Fruit fly (Drosophila melanogaster) whole organism, embryonic: ENCODE data around the gene CG10570.
A peak's percentile ranks its signal among the peaks of the same experiment; 100 is the strongest.

Experiments
- Ada2b ChIP-seq: fragments of 200-800 bp; sonication (Bioruptor generic); IDR thresholded peaks from 2 replicates; pipeline ENCODE4 v1.3.6; 2022; ENCODE audit warnings: missing biosample characterization, missing genetic modification characterization
- BtbVII ChIP-seq: fragments of 200-800 bp; sonication (Bioruptor generic); optimal IDR thresholded peaks from 3 replicates; lab custom pipeline; 2017; ENCODE audit warnings: missing biosample characterization, mild to moderate bottlenecking, missing genetic modification characterization
- CG10147 ChIP-seq: fragments of 200-800 bp; sonication (Bioruptor generic); optimal IDR thresholded peaks from 2 replicates; lab custom pipeline; 2019; ENCODE audit warnings: missing biosample characterization, mild to moderate bottlenecking, missing genetic modification characterization, moderate library complexity
- CG10462 ChIP-seq: fragments of 200-800 bp; sonication (Bioruptor generic); optimal IDR thresholded peaks from 2 replicates; lab custom pipeline; 2016; ENCODE audit warnings: missing biosample characterization, missing genetic modification characterization
- CG10543 ChIP-seq: fragments of 200-800 bp; sonication (Bioruptor generic); optimal IDR thresholded peaks from 3 replicates; lab custom pipeline; 2017; ENCODE audit warnings: missing biosample characterization, mild to moderate bottlenecking, missing genetic modification characterization, moderate library complexity
- CG10565 ChIP-seq: fragments of 200-800 bp; sonication (Bioruptor generic); optimal IDR thresholded peaks from 3 replicates; lab custom pipeline; 2016; ENCODE audit warnings: missing biosample characterization, mild to moderate bottlenecking, missing genetic modification characterization
- CG12299 ChIP-seq: fragments of 200-800 bp; sonication (Bioruptor generic); optimal IDR thresholded peaks from 2 replicates; lab custom pipeline; 2018; ENCODE audit warnings: missing biosample characterization, mild to moderate bottlenecking, missing genetic modification characterization
- CG12659 ChIP-seq: fragments of 200-800 bp; sonication (Bioruptor generic); optimal IDR thresholded peaks from 3 replicates; lab custom pipeline; 2017; ENCODE audit warnings: mild to moderate bottlenecking, missing biosample characterization, missing genetic modification reagents, missing genetic modification characterization
- CG14667 ChIP-seq: fragments of 200-800 bp; sonication (Bioruptor generic); IDR thresholded peaks from 2 replicates; pipeline ENCODE4 v1.3.6; 2022; ENCODE audit warnings: missing biosample characterization, missing genetic modification characterization
- CG17385 ChIP-seq: fragments of 200-800 bp; sonication (Bioruptor generic); optimal IDR thresholded peaks from 3 replicates; lab custom pipeline; 2018; ENCODE audit warnings: missing biosample characterization, mild to moderate bottlenecking, missing genetic modification characterization
- CG18599 ChIP-seq: fragments of 200-800 bp; sonication (Bioruptor generic); optimal IDR thresholded peaks from 3 replicates; lab custom pipeline; 2017; ENCODE audit warnings: missing biosample characterization, missing genetic modification characterization, mild to moderate bottlenecking, moderate library complexity, missing genetic modification reagents
- CG2199 ChIP-seq: fragments of 200-800 bp; sonication (Bioruptor generic); IDR thresholded peaks from 3 replicates; pipeline ENCODE4 v1.3.6; 2022; ENCODE audit warnings: missing biosample characterization, missing genetic modification characterization
- CG30020 ChIP-seq: fragments of 200-800 bp; optimal IDR thresholded peaks from 2 replicates; lab custom pipeline; 2019; ENCODE audit warnings: missing biosample characterization, mild to moderate bottlenecking, missing genetic modification characterization, moderate library complexity
- CG32767 ChIP-seq: fragments of 200-800 bp; sonication (Bioruptor generic); IDR thresholded peaks from 2 replicates; pipeline ENCODE4 v1.3.6; 2022; ENCODE audit warnings: missing biosample characterization, missing genetic modification characterization
- CG42726 ChIP-seq: fragments of 200-800 bp; sonication (Bioruptor generic); IDR thresholded peaks from 2 replicates; pipeline ENCODE4 v1.3.6; 2022; ENCODE audit warnings: missing biosample characterization, missing genetic modification characterization; ENCODE audit not compliant: partially characterized antibody
- CG7372 ChIP-seq: fragments of 200-800 bp; sonication (Bioruptor generic); IDR thresholded peaks from 2 replicates; pipeline ENCODE4 v1.3.6; 2022; ENCODE audit warnings: missing biosample characterization, missing genetic modification characterization
- CG7963 ChIP-seq: fragments of 200-800 bp; sonication (Bioruptor generic); IDR thresholded peaks from 3 replicates; pipeline ENCODE4 v1.3.6; 2022; ENCODE audit warnings: missing biosample characterization, missing genetic modification characterization; ENCODE audit not compliant: partially characterized antibody
- CG8089 ChIP-seq: fragments of 200-800 bp; sonication (Bioruptor generic); optimal IDR thresholded peaks from 3 replicates; lab custom pipeline; 2016; ENCODE audit warnings: missing biosample characterization, missing genetic modification characterization
- Drgx ChIP-seq: fragments of 200-800 bp; sonication (Bioruptor generic); IDR thresholded peaks from 2 replicates; pipeline ENCODE4 v1.3.6; 2022; ENCODE audit warnings: missing biosample characterization, missing genetic modification characterization
- H15 ChIP-seq: fragments of 200-800 bp; sonication (Bioruptor generic); IDR thresholded peaks from 3 replicates; pipeline ENCODE4 v1.3.6; 2022; ENCODE audit warnings: missing biosample characterization, missing genetic modification characterization
- HLHmδ ChIP-seq: fragments of 200-800 bp; sonication (Bioruptor generic); optimal IDR thresholded peaks from 2 replicates; lab custom pipeline; 2018; ENCODE audit warnings: missing biosample characterization, mild to moderate bottlenecking, missing genetic modification characterization, moderate library complexity
- Hey ChIP-seq: fragments of 200-800 bp; sonication (Bioruptor generic); optimal IDR thresholded peaks from 3 replicates; lab custom pipeline; 2018; ENCODE audit warnings: missing biosample characterization, mild to moderate bottlenecking, missing genetic modification characterization
- Lim3 ChIP-seq: fragments of 200-800 bp; sonication (Bioruptor generic); IDR thresholded peaks from 2 replicates; pipeline ENCODE4 v1.3.6; 2022; ENCODE audit warnings: missing biosample characterization, missing genetic modification characterization
- Lpt ChIP-seq: fragments of >200 bp; optimal IDR thresholded peaks from 2 replicates; lab custom pipeline; 2018; ENCODE audit warnings: missing biosample characterization, missing genetic modification characterization
- Meics ChIP-seq: fragments of 200-800 bp; sonication (Bioruptor generic); optimal IDR thresholded peaks from 2 replicates; lab custom pipeline; 2017; ENCODE audit warnings: missing biosample characterization, mild to moderate bottlenecking, missing genetic modification characterization
- Mes4 ChIP-seq: fragments of 200-800 bp; sonication (Bioruptor generic); optimal IDR thresholded peaks from 2 replicates; lab custom pipeline; 2016; ENCODE audit warnings: missing biosample characterization, missing genetic modification characterization
- Oli ChIP-seq: fragments of 200-800 bp; sonication (Bioruptor generic); optimal IDR thresholded peaks from 2 replicates; lab custom pipeline; 2018; ENCODE audit warnings: missing biosample characterization, mild to moderate bottlenecking, missing genetic modification characterization, moderate library complexity
- Side ChIP-seq: fragments of 200-800 bp; sonication (Bioruptor generic); optimal IDR thresholded peaks from 2 replicates; lab custom pipeline; 2016; ENCODE audit warnings: missing biosample characterization, missing genetic modification characterization
- TFAM ChIP-seq: fragments of 200-800 bp; sonication (Bioruptor generic); optimal IDR thresholded peaks from 2 replicates; lab custom pipeline; 2017; ENCODE audit warnings: missing biosample characterization, missing genetic modification characterization, inconsistent platforms
- ab ChIP-seq: fragments of 200-800 bp; sonication (Bioruptor generic); optimal IDR thresholded peaks from 2 replicates; lab custom pipeline; 2016; ENCODE audit warnings: missing biosample characterization, missing genetic modification characterization
- al ChIP-seq: fragments of 200-800 bp; sonication (Bioruptor generic); IDR thresholded peaks from 2 replicates; pipeline ENCODE4 v1.3.6; 2022; ENCODE audit warnings: missing biosample characterization, missing genetic modification characterization
- ap ChIP-seq: fragments of 200-800 bp; sonication (Bioruptor generic); IDR thresholded peaks from 2 replicates; pipeline ENCODE4 v1.3.6; 2022; ENCODE audit warnings: missing biosample characterization, missing genetic modification characterization
- az2 ChIP-seq: fragments of 200-800 bp; sonication (Bioruptor generic); optimal IDR thresholded peaks from 3 replicates; lab custom pipeline; 2016; ENCODE audit warnings: missing biosample characterization, missing genetic modification characterization
- crc ChIP-seq: fragments of 200-800 bp; sonication (Bioruptor generic); optimal IDR thresholded peaks from 2 replicates; lab custom pipeline; 2016; ENCODE audit warnings: missing biosample characterization, missing genetic modification characterization
- da ChIP-seq: fragments of 200-800 bp; sonication (Bioruptor generic); optimal IDR thresholded peaks from 2 replicates; lab custom pipeline; 2016; ENCODE audit warnings: missing biosample characterization, missing genetic modification characterization
- dm ChIP-seq: fragments of 200-800 bp; sonication (Bioruptor generic); optimal IDR thresholded peaks from 3 replicates; lab custom pipeline; 2016; ENCODE audit warnings: missing biosample characterization, missing genetic modification characterization
- gcm2 ChIP-seq: fragments of 200-800 bp; sonication (Bioruptor generic); optimal IDR thresholded peaks from 2 replicates; lab custom pipeline; 2016; ENCODE audit warnings: missing biosample characterization, missing genetic modification characterization
- hkb ChIP-seq, 2 experiments: fragments of 200-800 bp in 1 of 2; fragments of >200 bp in 1 of 2; sonication (Bioruptor generic) in 1 of 2; IDR thresholded peaks in 1 of 2; optimal IDR thresholded peaks in 1 of 2; 2 replicates each; pipeline versions ENCODE4 v1.3.6 to Lab custom; 2017 to 2022; ENCODE audit warnings: missing biosample characterization in 1 of 2, missing genetic modification characterization in 1 of 2
- inv ChIP-seq: fragments of 200-800 bp; sonication (Bioruptor generic); IDR thresholded peaks from 2 replicates; pipeline ENCODE4 v1.3.6; 2022; ENCODE audit warnings: missing biosample characterization, missing genetic modification characterization; ENCODE audit not compliant: partially characterized antibody
- lbe ChIP-seq: fragments of 200-800 bp; sonication (Bioruptor generic); optimal IDR thresholded peaks from 2 replicates; lab custom pipeline; 2016; ENCODE audit warnings: missing biosample characterization, mild to moderate bottlenecking, missing genetic modification characterization
- mirr ChIP-seq: fragments of 200-800 bp; sonication (Bioruptor generic); optimal IDR thresholded peaks from 3 replicates; lab custom pipeline; 2018; ENCODE audit warnings: missing biosample characterization, mild to moderate bottlenecking, missing genetic modification characterization
- nerfin-2 ChIP-seq: fragments of 200-800 bp; sonication (Bioruptor generic); IDR thresholded peaks from 2 replicates; pipeline ENCODE4 v1.3.6; 2022; ENCODE audit warnings: missing biosample characterization, missing genetic modification characterization; ENCODE audit not compliant: partially characterized antibody
- nmo ChIP-seq: fragments of 200-800 bp; sonication (Bioruptor generic); optimal IDR thresholded peaks from 2 replicates; lab custom pipeline; 2018; ENCODE audit warnings: missing biosample characterization, mild to moderate bottlenecking, missing genetic modification characterization, moderate library complexity
- nom ChIP-seq: fragments of 200-800 bp; sonication (Bioruptor generic); optimal IDR thresholded peaks from 2 replicates; lab custom pipeline; 2017; ENCODE audit warnings: missing biosample characterization, missing genetic modification characterization, mild to moderate bottlenecking, moderate library complexity, missing genetic modification reagents
- sisA ChIP-seq: fragments of 200-800 bp; sonication (Bioruptor generic); IDR thresholded peaks from 2 replicates; pipeline ENCODE4 v1.3.6; 2022; ENCODE audit warnings: missing biosample characterization, missing genetic modification characterization
- tap ChIP-seq: fragments of 200-800 bp; optimal IDR thresholded peaks from 3 replicates; lab custom pipeline; 2019; ENCODE audit warnings: missing biosample characterization, mild to moderate bottlenecking, missing genetic modification characterization, moderate library complexity
- tgo ChIP-seq: fragments of 200-800 bp; sonication (Bioruptor generic); IDR thresholded peaks from 3 replicates; pipeline ENCODE4 v1.3.6; 2022; ENCODE audit warnings: missing biosample characterization, missing genetic modification characterization
- tin ChIP-seq: fragments of 200-800 bp; sonication (Bioruptor generic); optimal IDR thresholded peaks from 3 replicates; lab custom pipeline; 2016; ENCODE audit warnings: missing biosample characterization, missing genetic modification characterization

CG10570 gene

DNA sequence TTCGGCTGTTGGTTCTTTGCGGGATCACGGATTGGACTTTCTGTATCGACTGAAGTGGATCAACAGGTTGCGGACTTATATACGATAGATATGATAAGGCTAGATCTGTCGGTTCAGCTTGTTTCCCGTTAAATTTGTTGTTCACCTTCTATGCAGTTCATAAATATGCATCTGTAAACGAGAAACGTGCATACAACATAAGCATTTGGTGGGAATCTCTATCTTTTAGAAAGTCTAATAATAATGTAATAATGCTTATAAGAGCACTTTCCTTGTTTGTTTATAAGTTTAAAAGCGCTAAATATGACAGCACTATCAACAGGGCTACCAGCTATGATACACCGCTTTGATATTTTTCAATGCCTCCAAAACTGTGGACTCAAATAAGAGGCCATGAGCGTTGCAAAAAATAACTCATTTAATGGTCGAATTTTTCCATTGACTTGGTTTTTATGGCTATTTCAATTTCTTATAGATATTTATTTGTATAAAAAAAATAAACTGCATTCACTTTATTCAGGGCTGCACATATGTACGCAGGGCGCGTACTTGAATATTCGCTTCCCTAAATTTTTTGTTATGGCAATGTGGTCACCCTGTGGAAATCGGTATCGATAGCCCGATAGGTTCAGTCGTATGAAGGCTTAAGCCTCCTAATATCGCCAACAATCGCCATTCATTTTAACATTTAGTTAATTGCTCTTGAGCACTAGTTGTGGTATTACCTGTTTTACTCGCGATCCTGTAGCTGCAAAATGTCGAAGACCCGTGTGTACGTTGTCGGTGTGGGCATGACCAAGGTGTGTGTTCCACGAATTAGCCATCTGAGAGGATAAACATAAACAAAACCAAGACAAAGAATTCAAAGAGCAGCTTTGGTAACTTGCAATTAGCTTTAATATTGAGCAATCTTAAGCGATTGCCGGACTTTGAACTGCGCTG lies 19.8 kb upstream of the CG10570 start, which contains the start of the genes CG17597 and ScpX (continued):
- TF ChIP-seq nerfin-2 (GFP tag; lab: Robert Waterston, UW), result peak; percentile 82
- TF ChIP-seq CG17385 (GFP tag; lab: Kevin White, UChicago), result peak; percentile 52
- no peak for TF ChIP-seq CG32767 (GFP tag; lab: Robert Waterston, UW)
- peak; percentile 25 for TF ChIP-seq crc (GFP tag; lab: Kevin White, UChicago)
- TF ChIP-seq Meics (GFP tag; lab: Kevin White, UChicago), result peak; percentile 24
- no peak for TF ChIP-seq CG2199 (GFP tag; lab: Robert Waterston, UW)
- TF ChIP-seq Drgx (GFP tag; lab: Robert Waterston, UW), result no peak
- peak; percentile 63 for TF ChIP-seq CG18599
- TF ChIP-seq H15 (GFP tag; lab: Robert Waterston, UW), result no peak
- peak; percentile 81 for TF ChIP-seq nmo (GFP tag; lab: Kevin White, UChicago)
- TF ChIP-seq Ada2b (GFP tag; lab: Robert Waterston, UW), result peak; percentile 51
- TF ChIP-seq lbe (GFP tag; lab: Kevin White, UChicago), result no peak
- TF ChIP-seq CG7963, result peak; percentile 88
- TF ChIP-seq Lim3 (GFP tag; lab: Robert Waterston, UW), result no peak
- 0 out of 2 replicates have a peak, but pooled peaks have one; percentile 19 for TF ChIP-seq ap (GFP tag; lab: Robert Waterston, UW)
- no peak for TF ChIP-seq CG10565 (GFP tag; lab: Kevin White, UChicago)
- peak; percentile 43 for TF ChIP-seq da (GFP tag; lab: Kevin White, UChicago)
- TF ChIP-seq al, result no peak; the same call in 1 of the 2 replicates
- no peak for TF ChIP-seq mirr (GFP tag; lab: Kevin White, UChicago)
- peak; percentile 63 for TF ChIP-seq az2 (GFP tag; lab: Kevin White, UChicago)
- TF ChIP-seq Oli (tag; lab: Kevin White, UChicago), result peak; percentile 58
- peak; percentile 40 for TF ChIP-seq Hey (tag; lab: Kevin White, UChicago)
- peak; percentile 23 for TF ChIP-seq CG10462 (GFP tag; lab: Kevin White, UChicago)
- peak; percentile 24 for TF ChIP-seq ab (GFP tag; lab: Kevin White, UChicago)
- TF ChIP-seq CG7372 (GFP tag; lab: Robert Waterston, UW), result 0 out of 2 replicates have a peak, but pooled peaks have one; percentile 11
- peak; percentile 87 for TF ChIP-seq nom (GFP tag; lab: Kevin White, UChicago)
- peak; percentile 38 for TF ChIP-seq BtbVII (GFP tag; lab: Kevin White, UChicago)
- TF ChIP-seq CG10543 (GFP tag; lab: Kevin White, UChicago), result peak; percentile 63
- TF ChIP-seq tin (GFP tag; lab: Kevin White, UChicago), result peak; percentile 62
- TF ChIP-seq CG12659, result peak; percentile 81
- peak; percentile 45 for TF ChIP-seq gcm2 (GFP tag; lab: Kevin White, UChicago)
- no peak for TF ChIP-seq hkb (optimal IDR thresholded peaks at IDR 0.05; lab: Kevin White, UChicago)
- TF ChIP-seq hkb (GFP tag; IDR thresholded peaks at IDR 0.05; lab: Robert Waterston, UW), result no peak; the same call in 1 of the 2 replicates
- peak; percentile 34 for TF ChIP-seq Side (GFP tag; lab: Kevin White, UChicago)
- no peak for TF ChIP-seq Lpt (GFP tag; lab: Kevin White, UChicago)
- TF ChIP-seq tap (tag; lab: Kevin White, UChicago), result no peak
- TF ChIP-seq TFAM (GFP tag; lab: Kevin White, UChicago), result no peak
- TF ChIP-seq sisA, result peak; percentile 59
- no peak for TF ChIP-seq CG8089
- no peak for TF ChIP-seq dm
- peak; percentile 16 for TF ChIP-seq CG12299 (tag; lab: Kevin White, UChicago)
- TF ChIP-seq CG10147, result peak; percentile 60
- TF ChIP-seq CG14667, result no peak
- peak; percentile 11 for TF ChIP-seq Mes4
- TF ChIP-seq tgo, result peak; percentile 35; the same call in 2 of the 3 replicates
- peak; percentile 75 for TF ChIP-seq CG30020 (tag; lab: Kevin White, UChicago)
- peak; percentile 65 for TF ChIP-seq inv (GFP tag; lab: Robert Waterston, UW)
- peak; percentile 73 for TF ChIP-seq CG42726 (GFP tag; lab: Robert Waterston, UW)
- TF ChIP-seq HLHmδ (GFP tag; lab: Kevin White, UChicago), result peak; percentile 14
